Fruit fly (Drosophila melanogaster) whole organism, adult: ENCODE data around the gene CG17637.

Source experiments
- CG12768 ChIP-seq: fragments of 200-800 bp; sonication (Bioruptor generic); optimal IDR thresholded peaks from 2 replicates; lab custom pipeline; 2017; ENCODE audit warnings: missing biosample characterization, missing genetic modification characterization, mild to moderate bottlenecking, moderate library complexity, missing genetic modification reagents
- CG14711 ChIP-seq: fragments of 200-800 bp; sonication (Bioruptor generic); optimal IDR thresholded peaks from 2 replicates; lab custom pipeline; 2018; ENCODE audit warnings: missing biosample characterization, mild to moderate bottlenecking, missing genetic modification characterization, moderate library complexity
- CG1620 ChIP-seq: fragments of 200-800 bp; sonication (Bioruptor generic); optimal IDR thresholded peaks from 2 replicates; lab custom pipeline; 2016; ENCODE audit warnings: missing biosample characterization, missing genetic modification characterization
- CG5204 ChIP-seq: fragments of 200-800 bp; sonication (Bioruptor generic); optimal IDR thresholded peaks from 2 replicates; lab custom pipeline; 2016; ENCODE audit warnings: missing biosample characterization, missing genetic modification characterization
- CG7045 ChIP-seq: fragments of 200-800 bp; sonication (Bioruptor generic); optimal IDR thresholded peaks from 2 replicates; lab custom pipeline; 2017; ENCODE audit warnings: missing biosample characterization, mild to moderate bottlenecking, missing genetic modification characterization
- CG7101 ChIP-seq: fragments of 200-800 bp; sonication (Bioruptor generic); optimal IDR thresholded peaks from 2 replicates; lab custom pipeline; 2018; ENCODE audit warnings: missing biosample characterization, mild to moderate bottlenecking, missing genetic modification characterization, moderate library complexity
- Clk ChIP-seq: fragments of 200-800 bp; sonication (Bioruptor generic); optimal IDR thresholded peaks from 2 replicates; lab custom pipeline; 2017; ENCODE audit warnings: missing biosample characterization, missing genetic modification characterization
- Hr96 ChIP-seq: fragments of 200-800 bp; sonication (Bioruptor generic); optimal IDR thresholded peaks from 2 replicates; lab custom pipeline; 2016; ENCODE audit warnings: missing biosample characterization, missing genetic modification characterization
- bab1 ChIP-seq: fragments of 200-800 bp; sonication (Bioruptor generic); optimal IDR thresholded peaks from 3 replicates; lab custom pipeline; 2019; ENCODE audit warnings: missing biosample characterization, mild to moderate bottlenecking, missing genetic modification characterization, moderate library complexity
- kay ChIP-seq: fragments of 200-800 bp; sonication (Bioruptor generic); peaks from one replicate; lab custom pipeline; 2016; ENCODE audit warnings: missing biosample characterization, missing genetic modification characterization, borderline replicate concordance
- ovo ChIP-seq: fragments of 200-800 bp; sonication (Bioruptor generic); optimal IDR thresholded peaks from 2 replicates; lab custom pipeline; 2016; ENCODE audit warnings: missing biosample characterization, missing genetic modification characterization

DNA sequence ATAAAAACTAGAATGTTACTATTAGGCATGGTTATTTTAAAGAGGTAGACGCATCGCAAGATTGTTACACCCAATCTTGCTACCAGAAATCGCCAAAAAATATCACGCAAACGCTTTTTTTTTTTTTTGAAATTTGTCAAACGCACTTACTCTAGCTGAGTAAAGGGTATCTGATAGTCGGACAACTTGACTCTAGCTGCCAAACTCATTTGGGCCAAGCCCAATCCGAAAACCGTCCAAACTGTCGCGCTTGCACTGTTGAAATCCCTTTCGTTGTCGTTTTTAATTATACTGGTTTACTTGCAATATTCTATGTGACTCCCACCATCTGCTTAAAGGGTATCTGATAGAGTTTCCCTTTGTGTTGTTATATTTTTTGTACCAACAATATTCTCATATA, 730 bp upstream of the CG17637 start:
- TF ChIP-seq bab1 (GFP tag; lab: Kevin White, UChicago) (no peak), CG7101 (tag; lab: Kevin White, UChicago) (no peak), CG12768 (GFP tag; lab: Kevin White, UChicago) (no peak), CG7045 (GFP tag; lab: Kevin White, UChicago) (no peak), Hr96 (GFP tag; lab: Kevin White, UChicago) (no peak), ovo (GFP tag; lab: Kevin White, UChicago) (no peak), Clk (GFP tag; lab: Kevin White, UChicago) (no peak), CG1620 (GFP tag; lab: Kevin White, UChicago) (no peak), CG14711 (tag; lab: Kevin White, UChicago) (no peak), kay (GFP tag; lab: Kevin White, UChicago) (no peak), CG5204 (no peak)
